Comparison of ENCODE assay signal across 4 worm cellular contexts in the genomic region with DNA sequence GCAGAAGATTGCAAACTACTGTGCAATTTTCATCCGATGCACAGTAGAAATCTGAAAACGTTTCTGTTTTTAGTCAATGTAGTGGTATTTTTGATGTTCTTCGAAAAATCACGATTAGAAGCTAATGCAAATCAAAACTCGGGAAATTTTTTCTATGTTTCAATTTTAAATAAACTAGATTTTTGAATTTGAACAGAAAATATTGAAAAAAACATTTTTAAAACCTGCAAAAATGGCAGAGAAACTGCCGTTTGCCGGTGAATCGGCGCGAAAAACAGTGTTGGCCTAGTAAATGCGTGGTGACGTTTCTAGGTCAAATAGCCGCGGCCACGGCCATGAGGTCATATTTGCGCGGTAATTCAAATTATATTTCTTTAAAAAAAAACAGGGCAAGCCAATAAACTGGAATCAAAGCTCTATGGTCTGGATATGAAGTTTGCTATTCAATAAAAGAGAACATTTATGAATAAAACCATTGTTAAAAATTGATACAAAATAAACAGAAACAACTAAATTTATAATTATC.
TF ChIP-seq lines count a peak whose summit lies in the region.

A gene (minus strand): TSS at position 51 of the 526 bp plus-strand sequence.

TF ChIP-seq in whole organism, L2 larva, 48 proteins besides CTCF, POLR2A, EP300 and RAD21 (continues in another document):
- TF ChIP-seq crh-2 (tag; optimal IDR thresholded peaks at IDR 0.05; lab: Kevin White, UChicago) = peak; percentile 70
- TF ChIP-seq nhr-25 (tag; optimal IDR thresholded peaks at IDR 0.05; lab: Kevin White, UChicago) = peak; percentile 64
- no peak for TF ChIP-seq nhr-6 (tag; optimal IDR thresholded peaks at IDR 0.05; lab: Kevin White, UChicago)
- TF ChIP-seq lsy-2 (tag; optimal IDR thresholded peaks at IDR 0.05; lab: Kevin White, UChicago) = peak; percentile 6 to 76
- peak; percentile 60 for TF ChIP-seq unc-55 (GFP tag; optimal IDR thresholded peaks at IDR 0.05; lab: Kevin White, UChicago)
- TF ChIP-seq lin-11 (tag; optimal IDR thresholded peaks at IDR 0.05; lab: Kevin White, UChicago) = peak; percentile 28
- no peak for TF ChIP-seq mab-5 (tag; optimal IDR thresholded peaks at IDR 0.05; lab: Kevin White, UChicago)
- no peak for TF ChIP-seq mbf-1 (tag; optimal IDR thresholded peaks at IDR 0.05; lab: Kevin White, UChicago)
- peak; percentile 92 for TF ChIP-seq gmeb-1 (tag; optimal IDR thresholded peaks at IDR 0.05; lab: Kevin White, UChicago)
- no peak for TF ChIP-seq aly-2 (tag; optimal IDR thresholded peaks at IDR 0.05; lab: Kevin White, UChicago)
- peak; percentile 16 for TF ChIP-seq sem-4 (tag; optimal IDR thresholded peaks at IDR 0.05; lab: Kevin White, UChicago)
- no peak for TF ChIP-seq unc-39 (tag; optimal IDR thresholded peaks at IDR 0.05; lab: Kevin White, UChicago)
- peak; percentile 57 for TF ChIP-seq sma-3 (GFP tag; optimal IDR thresholded peaks at IDR 0.05; lab: Kevin White, UChicago)
- no peak for TF ChIP-seq nhr-12 (tag; optimal IDR thresholded peaks at IDR 0.05; lab: Kevin White, UChicago)
- TF ChIP-seq F13H6.1 (tag; optimal IDR thresholded peaks at IDR 0.05; lab: Kevin White, UChicago) = peak; percentile 65
- no peak for TF ChIP-seq dmd-4 (tag; optimal IDR thresholded peaks at IDR 0.05; lab: Kevin White, UChicago)
- TF ChIP-seq nhr-23 (tag; optimal IDR thresholded peaks at IDR 0.05; lab: Kevin White, UChicago) = no peak
- no peak for TF ChIP-seq peb-1 (tag; optimal IDR thresholded peaks at IDR 0.05; lab: Kevin White, UChicago)
- TF ChIP-seq alr-1 (tag; optimal IDR thresholded peaks at IDR 0.05; lab: Kevin White, UChicago) = no peak
- TF ChIP-seq fos-1 (tag; optimal IDR thresholded peaks at IDR 0.05; lab: Kevin White, UChicago) = peak; percentile 14
- no peak for TF ChIP-seq ceh-82 (tag; optimal IDR thresholded peaks at IDR 0.05; lab: Kevin White, UChicago)
- no peak for TF ChIP-seq ama-1 (optimal IDR thresholded peaks at IDR 0.05; lab: Kevin White, UChicago)

TF ChIP-seq in whole organism, L4 larva, 104 proteins besides CTCF, POLR2A, EP300 and RAD21 (continues in another document):
- TF ChIP-seq Y105C5A.15 (GFP tag; IDR thresholded peaks at IDR 0.05; lab: Robert Waterston, UW) = no peak
- TF ChIP-seq ceh-28 (tag; optimal IDR thresholded peaks at IDR 0.05; lab: Kevin White, UChicago) = no peak
- no peak for TF ChIP-seq nhr-28 (tag; optimal IDR thresholded peaks at IDR 0.05; lab: Kevin White, UChicago)
- TF ChIP-seq lir-3 (tag; optimal IDR thresholded peaks at IDR 0.05; lab: Kevin White, UChicago) = no peak
- peak; percentile 68 for TF ChIP-seq Y48G9A.11 (GFP tag; IDR thresholded peaks at IDR 0.05; lab: Robert Waterston, UW)
- TF ChIP-seq gei-8 (GFP tag; optimal IDR thresholded peaks at IDR 0.05; lab: Kevin White, UChicago) = no peak
- no peak for TF ChIP-seq nhr-25 (tag; optimal IDR thresholded peaks at IDR 0.05; lab: Kevin White, UChicago; ENCODE audit: borderline replicate concordance, insufficient read depth)
- no peak for TF ChIP-seq pha-4 (GFP tag; IDR thresholded peaks at IDR 0.05; lab: Robert Waterston, UW)
- TF ChIP-seq pha-4 (tag; optimal IDR thresholded peaks at IDR 0.05; lab: Kevin White, UChicago) = no peak
- no peak for TF ChIP-seq attf-4 (tag; optimal IDR thresholded peaks at IDR 0.05; lab: Kevin White, UChicago)
- TF ChIP-seq sdz-12 (GFP tag; optimal IDR thresholded peaks at IDR 0.05; lab: Kevin White, UChicago) = no peak
- TF ChIP-seq unc-39 (tag; optimal IDR thresholded peaks at IDR 0.05; lab: Kevin White, UChicago) = no peak
- TF ChIP-seq fkh-10 (GFP tag; optimal IDR thresholded peaks at IDR 0.05; lab: Kevin White, UChicago) = no peak
- TF ChIP-seq ceh-62 (tag; optimal IDR thresholded peaks at IDR 0.05; lab: Kevin White, UChicago) = no peak
- TF ChIP-seq fos-1 (tag; optimal IDR thresholded peaks at IDR 0.05; lab: Kevin White, UChicago) = no peak
- peak; percentile 89 for TF ChIP-seq ZK337.2 (GFP tag; IDR thresholded peaks at IDR 0.05; lab: Robert Waterston, UW)
- peak; percentile 23 for TF ChIP-seq rbr-2 (tag; optimal IDR thresholded peaks at IDR 0.05; lab: Kevin White, UChicago)
- peak; percentile 90 for TF ChIP-seq dmd-9 (GFP tag; IDR thresholded peaks at IDR 0.05; lab: Robert Waterston, UW)
- TF ChIP-seq F49E8.2 (tag; optimal IDR thresholded peaks at IDR 0.05; lab: Kevin White, UChicago; ENCODE audit: borderline replicate concordance) = peak; percentile 44
- TF ChIP-seq daf-19 (GFP tag; conservative IDR thresholded peaks at IDR 0.05; lab: Robert Waterston, UW) = no peak
- TF ChIP-seq T26A8.4 (GFP tag; IDR thresholded peaks at IDR 0.05; lab: Robert Waterston, UW) = no peak
- TF ChIP-seq lin-1 (GFP tag; IDR thresholded peaks at IDR 0.05; lab: Robert Waterston, UW) = no peak
- no peak for TF ChIP-seq saeg-2 (GFP tag; IDR thresholded peaks at IDR 0.05; lab: Robert Waterston, UW)

TF ChIP-seq in whole organism, late embryonic, 69 proteins besides CTCF, POLR2A, EP300 and RAD21 (continues in another document):
- no peak for TF ChIP-seq hlh-13 (GFP tag; optimal IDR thresholded peaks at IDR 0.05; lab: Kevin White, UChicago)
- no peak for TF ChIP-seq lin-11 (tag; optimal IDR thresholded peaks at IDR 0.05; lab: Kevin White, UChicago)
- peak; percentile 62 for TF ChIP-seq fax-1 (tag; optimal IDR thresholded peaks at IDR 0.05; lab: Kevin White, UChicago)
- TF ChIP-seq nfya-1 (tag; optimal IDR thresholded peaks at IDR 0.05; lab: Kevin White, UChicago) = peak; percentile 32
- TF ChIP-seq F13H6.1 (tag; optimal IDR thresholded peaks at IDR 0.05; lab: Kevin White, UChicago) = peak; percentile 33
- no peak for TF ChIP-seq Y22D7AL.16 (tag; optimal IDR thresholded peaks at IDR 0.05; lab: Kevin White, UChicago)
- TF ChIP-seq eyg-1 (tag; optimal IDR thresholded peaks at IDR 0.05; lab: Kevin White, UChicago) = peak; percentile 44
- TF ChIP-seq zip-5 (tag; optimal IDR thresholded peaks at IDR 0.05; lab: Kevin White, UChicago) = peak; percentile 67
- peak; percentile 87 for TF ChIP-seq tbx-7 (tag; optimal IDR thresholded peaks at IDR 0.05; lab: Kevin White, UChicago)
- TF ChIP-seq lim-6 (tag; optimal IDR thresholded peaks at IDR 0.05; lab: Kevin White, UChicago) = peak; percentile 65
- no peak for TF ChIP-seq ztf-16 (tag; optimal IDR thresholded peaks at IDR 0.05; lab: Kevin White, UChicago)
- peak; percentile 55 for TF ChIP-seq rnt-1 (tag; optimal IDR thresholded peaks at IDR 0.05; lab: Kevin White, UChicago)
- peak; percentile 92 for TF ChIP-seq ceh-2 (tag; optimal IDR thresholded peaks at IDR 0.05; lab: Kevin White, UChicago)
- no peak for TF ChIP-seq pha-4 (tag; optimal IDR thresholded peaks at IDR 0.05; lab: Kevin White, UChicago)
- TF ChIP-seq ttx-3 (tag; optimal IDR thresholded peaks at IDR 0.05; lab: Kevin White, UChicago) = peak; percentile 35
- TF ChIP-seq npax-4 (tag; optimal IDR thresholded peaks at IDR 0.05; lab: Kevin White, UChicago) = no peak
- TF ChIP-seq ceh-22 (tag; optimal IDR thresholded peaks at IDR 0.05; lab: Kevin White, UChicago) = no peak
- peak; percentile 34 for TF ChIP-seq ceh-34 (tag; optimal IDR thresholded peaks at IDR 0.05; lab: Kevin White, UChicago)
- TF ChIP-seq sdc-2 (tag; optimal IDR thresholded peaks at IDR 0.05; lab: Kevin White, UChicago) = peak; percentile 51
- TF ChIP-seq ceh-14 (tag; optimal IDR thresholded peaks at IDR 0.05; lab: Kevin White, UChicago) = peak; percentile 34
- no peak for TF ChIP-seq ama-1 (optimal IDR thresholded peaks at IDR 0.05; lab: Kevin White, UChicago)
- peak; percentile 71 for TF ChIP-seq ref-2 (tag; optimal IDR thresholded peaks at IDR 0.05; lab: Kevin White, UChicago)
- TF ChIP-seq elt-4 (tag; optimal IDR thresholded peaks at IDR 0.05; lab: Kevin White, UChicago) = no peak
- peak; percentile 91 for TF ChIP-seq ets-4 (tag; optimal IDR thresholded peaks at IDR 0.05; lab: Kevin White, UChicago)
- TF ChIP-seq pax-1 (tag; optimal IDR thresholded peaks at IDR 0.05; lab: Kevin White, UChicago) = no peak

TF ChIP-seq in whole organism, mixed stage, embryonic, 35 proteins besides CTCF, POLR2A, EP300 and RAD21:
- TF ChIP-seq ztf-11 (tag; optimal IDR thresholded peaks at IDR 0.05; lab: Kevin White, UChicago) (no peak), unc-120 (tag; optimal IDR thresholded peaks at IDR 0.05; lab: Kevin White, UChicago; ENCODE audit: poor library complexity, severe bottlenecking) (no peak), elt-3 (tag; optimal IDR thresholded peaks at IDR 0.05; lab: Kevin White, UChicago) (no peak), ces-1 (GFP tag; optimal IDR thresholded peaks at IDR 0.05; lab: Kevin White, UChicago) (peak; percentile 21), mab-5 (tag; optimal IDR thresholded peaks at IDR 0.05; lab: Kevin White, UChicago) (no peak), mls-2 (tag; optimal IDR thresholded peaks at IDR 0.05; lab: Kevin White, UChicago) (no peak), cnd-1 (tag; optimal IDR thresholded peaks at IDR 0.05; lab: Kevin White, UChicago) (no peak), ham-2 (GFP tag; optimal IDR thresholded peaks at IDR 0.05; lab: Kevin White, UChicago) (no peak), nhr-237 (tag; optimal IDR thresholded peaks at IDR 0.05; lab: Kevin White, UChicago) (no peak), pha-4 (tag; optimal IDR thresholded peaks at IDR 0.05; lab: Kevin White, UChicago) (peak; percentile 9), unc-62 (GFP tag; optimal IDR thresholded peaks at IDR 0.05; lab: Kevin White, UChicago) (no peak), hlh-1 (tag; optimal IDR thresholded peaks at IDR 0.05; lab: Kevin White, UChicago) (no peak), lsy-2 (tag; optimal IDR thresholded peaks at IDR 0.05; lab: Kevin White, UChicago) (peak; percentile 15), nhr-12 (tag; optimal IDR thresholded peaks at IDR 0.05; lab: Kevin White, UChicago) (no peak), sem-2 (GFP tag; optimal IDR thresholded peaks at IDR 0.05; lab: Kevin White, UChicago) (no peak), nhr-28 (tag; optimal IDR thresholded peaks at IDR 0.05; lab: Kevin White, UChicago) (no peak), elt-1 (tag; optimal IDR thresholded peaks at IDR 0.05; lab: Kevin White, UChicago; ENCODE audit: borderline replicate concordance, insufficient read depth) (no peak), sptf-1 (tag; optimal IDR thresholded peaks at IDR 0.05; lab: Kevin White, UChicago) (peak; percentile 66), tbx-8 (GFP tag; optimal IDR thresholded peaks at IDR 0.05; lab: Kevin White, UChicago) (no peak), M03D4.4 (tag; optimal IDR thresholded peaks at IDR 0.05; lab: Kevin White, UChicago) (no peak), unc-39 (tag; optimal IDR thresholded peaks at IDR 0.05; lab: Kevin White, UChicago) (no peak), flh-1 (GFP tag; optimal IDR thresholded peaks at IDR 0.05; lab: Kevin White, UChicago) (no peak), snpc-4 (tag; optimal IDR thresholded peaks at IDR 0.05; lab: Kevin White, UChicago) (no peak), nhr-2 (tag; optimal IDR thresholded peaks at IDR 0.05; lab: Kevin White, UChicago) (no peak), lin-13 (tag; optimal IDR thresholded peaks at IDR 0.05; lab: Kevin White, UChicago) (no peak), mep-1 (tag; optimal IDR thresholded peaks at IDR 0.05; lab: Kevin White, UChicago) (no peak), ceh-39 (tag; optimal IDR thresholded peaks at IDR 0.05; lab: Kevin White, UChicago) (no peak)
